Worm (Caenorhabditis elegans) whole organism, young adult: ENCODE results near the gene ckb-3.

Experiments used
- B0035.1 ChIP-seq: sonication (generic microtip); optimal IDR thresholded peaks from 2 replicates; lab custom pipeline; 2016; ENCODE audit warnings: missing genetic modification characterization, mild to moderate bottlenecking, missing compliant biosample characterization, missing genotype, missing genetic modification reagents
- B0261.1 ChIP-seq: sonication (generic microtip); optimal IDR thresholded peaks from 2 replicates; lab custom pipeline; 2016; ENCODE audit warnings: mild to moderate bottlenecking, missing genetic modification characterization, moderate library complexity, missing compliant biosample characterization
- B0336.3 ChIP-seq: fragments of 200-800 bp; sonication (Bioruptor generic); IDR thresholded peaks from 2 replicates; pipeline ENCODE4 v1.3.6; 2022; ENCODE audit warnings: missing genetic modification characterization, missing compliant biosample characterization
- D2030.7 ChIP-seq: fragments of 200-800 bp; sonication (Bioruptor generic); IDR thresholded peaks from 2 replicates; pipeline ENCODE4 v1.3.6; 2022; ENCODE audit warnings: missing genetic modification reagents, missing genetic modification characterization, missing compliant biosample characterization
- F23B12.7 ChIP-seq: sonication (generic microtip); optimal IDR thresholded peaks from 2 replicates; lab custom pipeline; 2017; ENCODE audit warnings: missing genetic modification characterization, mild to moderate bottlenecking, missing compliant biosample characterization, antibody characterized with exemption, moderate library complexity; ENCODE audit not compliant: insufficient read depth
- F57A8.1 ChIP-seq: fragments of 200-800 bp; sonication (Bioruptor generic); optimal IDR thresholded peaks from 2 replicates; lab custom pipeline; 2018; ENCODE audit warnings: mild to moderate bottlenecking, missing genetic modification characterization, moderate library complexity, missing compliant biosample characterization
- T07F8.4 ChIP-seq: sonication (generic microtip); optimal IDR thresholded peaks from 2 replicates; lab custom pipeline; 2016; ENCODE audit warnings: mild to moderate bottlenecking, missing genetic modification characterization, moderate library complexity, missing compliant biosample characterization
- Y56A3A.18 ChIP-seq: fragments of 200-800 bp; sonication (Bioruptor generic); IDR thresholded peaks from 2 replicates; pipeline ENCODE4 v1.3.6; 2022; ENCODE audit warnings: missing genetic modification reagents, missing genetic modification characterization, missing compliant biosample characterization
- Y95B8A.8 ChIP-seq: fragments of 200-800 bp; sonication (Bioruptor generic); IDR thresholded peaks from 2 replicates; pipeline ENCODE4 v1.3.6; 2022; ENCODE audit warnings: missing genetic modification reagents, missing genetic modification characterization, missing compliant biosample characterization
- ama-1 ChIP-seq, 3 experiments: fragments of 150-350 bp in 1 of 3; sonication (generic microtip) in 2 of 3; optimal IDR thresholded peaks; 2 replicates each; lab custom pipeline; 2014 to 2018; ENCODE audit warnings: missing biosample characterization in 2 of 3, missing genetic modification characterization in 2 of 3, missing genetic modification reagents in 2 of 3
- aptf-2 ChIP-seq: fragments of 200-800 bp; sonication (Bioruptor generic); conservative IDR thresholded peaks from 2 replicates; pipeline ENCODE4 v1.3.6; 2022; ENCODE audit warnings: missing genetic modification reagents, missing genetic modification characterization, missing compliant biosample characterization
- aptf-3 ChIP-seq: fragments of 200-800 bp; sonication (Bioruptor generic); IDR thresholded peaks from 2 replicates; pipeline ENCODE4 v1.3.6; 2022; ENCODE audit warnings: missing genetic modification characterization, missing compliant biosample characterization
- bed-1 ChIP-seq: fragments of 200-800 bp; sonication (Bioruptor generic); IDR thresholded peaks from 2 replicates; pipeline ENCODE4 v1.3.6; 2022; ENCODE audit warnings: missing genetic modification reagents, missing genetic modification characterization, missing compliant biosample characterization
- cebp-1 ChIP-seq, 2 experiments: fragments of 200-800 bp in 1 of 2; sonication (Bioruptor generic) in 1 of 2; sonication (generic microtip) in 1 of 2; IDR thresholded peaks in 1 of 2; optimal IDR thresholded peaks in 1 of 2; 2 replicates each; pipeline versions ENCODE4 v1.3.6 to Lab custom; 2017 to 2022; ENCODE audit warnings: missing compliant biosample characterization in 2 of 2, missing genetic modification characterization in 2 of 2, mild to moderate bottlenecking in 1 of 2, missing genetic modification reagents in 1 of 2, moderate library complexity in 1 of 2
- ceh-27 ChIP-seq: fragments of 200-800 bp; sonication (Bioruptor generic); optimal IDR thresholded peaks from 2 replicates; lab custom pipeline; 2018; ENCODE audit warnings: mild to moderate bottlenecking, missing genetic modification characterization, moderate library complexity, missing compliant biosample characterization
- ceh-40 ChIP-seq: fragments of 200-800 bp; sonication (Bioruptor generic); IDR thresholded peaks from 2 replicates; pipeline ENCODE4 v1.3.6; 2022; ENCODE audit warnings: missing genetic modification characterization, missing compliant biosample characterization
- ceh-79 ChIP-seq: sonication (generic microtip); optimal IDR thresholded peaks from 2 replicates; lab custom pipeline; 2017; ENCODE audit warnings: mild to moderate bottlenecking, missing genetic modification characterization, missing compliant biosample characterization
- chd-7 ChIP-seq: sonication (generic microtip); optimal IDR thresholded peaks from 2 replicates; lab custom pipeline; 2016; ENCODE audit warnings: mild to moderate bottlenecking, missing genetic modification characterization, moderate library complexity, missing compliant biosample characterization
- die-1 ChIP-seq: sonication (generic microtip); optimal IDR thresholded peaks from 2 replicates; lab custom pipeline; 2016; ENCODE audit warnings: missing genotype, mild to moderate bottlenecking, missing genetic modification characterization, missing compliant biosample characterization
- dpff-1 ChIP-seq: sonication (generic microtip); optimal IDR thresholded peaks from 2 replicates; lab custom pipeline; 2017; ENCODE audit warnings: mild to moderate bottlenecking, missing genetic modification characterization, missing compliant biosample characterization
- dpl-1 ChIP-seq: fragments of 150-350 bp; optimal IDR thresholded peaks from 2 replicates; lab custom pipeline; 2014; ENCODE audit warnings: missing biosample characterization, missing genetic modification reagents, missing genetic modification characterization
- egrh-3 ChIP-seq: fragments of 200-800 bp; sonication (Bioruptor generic); IDR thresholded peaks from 2 replicates; pipeline ENCODE4 v1.3.6; 2022; ENCODE audit warnings: missing genetic modification reagents, missing genetic modification characterization, missing compliant biosample characterization
- ekl-4 ChIP-seq: fragments of 200-800 bp; sonication (Bioruptor generic); IDR thresholded peaks from 2 replicates; pipeline ENCODE4 v1.3.6; 2022; ENCODE audit warnings: missing genetic modification reagents, missing genetic modification characterization, missing compliant biosample characterization
- fkh-3 ChIP-seq: sonication (generic microtip); optimal IDR thresholded peaks from 2 replicates; lab custom pipeline; 2016; ENCODE audit warnings: mild to moderate bottlenecking, missing genetic modification characterization, missing compliant biosample characterization
- him-1 ChIP-seq: sonication (generic microtip); optimal IDR thresholded peaks from 2 replicates; lab custom pipeline; 2016; ENCODE audit warnings: missing genotype, missing genetic modification reagents, missing genetic modification characterization, missing compliant biosample characterization
- lin-26 ChIP-seq: fragments of 200-800 bp; sonication (Bioruptor generic); IDR thresholded peaks from 2 replicates; pipeline ENCODE4 v1.3.6; 2022; ENCODE audit warnings: missing genetic modification reagents, missing genetic modification characterization, missing compliant biosample characterization
- lin-35 ChIP-seq, 3 experiments: fragments of 150-350 bp in 2 of 3; sonication (generic microtip) in 1 of 3; optimal IDR thresholded peaks; 2 replicates each; lab custom pipeline; 2014 to 2018; ENCODE audit warnings: missing biosample characterization in 3 of 3, missing genetic modification characterization in 3 of 3, missing genetic modification reagents in 3 of 3
- lsl-1 ChIP-seq: fragments of 200-800 bp; sonication (Bioruptor generic); optimal IDR thresholded peaks from 2 replicates; lab custom pipeline; 2018; ENCODE audit warnings: mild to moderate bottlenecking, missing genetic modification characterization, moderate library complexity, missing compliant biosample characterization
- lsy-27 ChIP-seq: sonication (generic microtip); optimal IDR thresholded peaks from 2 replicates; lab custom pipeline; 2017; ENCODE audit warnings: missing genetic modification characterization, mild to moderate bottlenecking, missing compliant biosample characterization, antibody characterized with exemption, missing genotype, borderline replicate concordance; ENCODE audit not compliant: insufficient read depth
- madf-10 ChIP-seq: sonication (generic microtip); optimal IDR thresholded peaks from 2 replicates; lab custom pipeline; 2016; ENCODE audit warnings: mild to moderate bottlenecking, missing genetic modification characterization, missing compliant biosample characterization
- mcd-1 ChIP-seq: fragments of 200-800 bp; sonication (Bioruptor generic); IDR thresholded peaks from 2 replicates; pipeline ENCODE4 v1.3.6; 2022; ENCODE audit warnings: missing genetic modification reagents, missing genetic modification characterization, missing compliant biosample characterization
- mes-4 ChIP-seq: sonication (generic microtip); optimal IDR thresholded peaks from 2 replicates; lab custom pipeline; 2016; ENCODE audit warnings: missing genotype, missing genetic modification characterization, missing compliant biosample characterization
- mxl-1 ChIP-seq: sonication (generic microtip); optimal IDR thresholded peaks from 2 replicates; lab custom pipeline; 2016; ENCODE audit warnings: missing genetic modification characterization, missing compliant biosample characterization
- nfya-1 ChIP-seq: sonication (generic microtip); optimal IDR thresholded peaks from 2 replicates; lab custom pipeline; 2017; ENCODE audit warnings: antibody characterized with exemption, missing compliant biosample characterization, missing genetic modification characterization, borderline replicate concordance; ENCODE audit not compliant: insufficient read depth
- nhr-120 ChIP-seq: fragments of 200-800 bp; sonication (Bioruptor generic); IDR thresholded peaks from 2 replicates; pipeline ENCODE4 v1.3.6; 2022; ENCODE audit warnings: missing genetic modification characterization, missing compliant biosample characterization
- nhr-90 ChIP-seq: sonication (generic microtip); optimal IDR thresholded peaks from 2 replicates; lab custom pipeline; 2016; ENCODE audit warnings: missing genotype, mild to moderate bottlenecking, missing genetic modification characterization, missing compliant biosample characterization
- pha-4 ChIP-seq: fragments of 150-350 bp; sonication (generic microtip); optimal IDR thresholded peaks from 2 replicates; lab custom pipeline; 2014; ENCODE audit warnings: missing biosample characterization, missing genetic modification reagents, missing genetic modification characterization
- rpc-1 ChIP-seq, 2 experiments: fragments of 150-350 bp in 1 of 2; sonication (generic microtip) in 1 of 2; optimal IDR thresholded peaks; 2 replicates each; lab custom pipeline; 2014 to 2018; ENCODE audit warnings: missing biosample characterization in 1 of 2, missing genetic modification characterization in 1 of 2, missing genetic modification reagents in 1 of 2, missing genotype in 1 of 2
- snpc-1.1 ChIP-seq: sonication (generic microtip); optimal IDR thresholded peaks from 2 replicates; lab custom pipeline; 2017; ENCODE audit warnings: missing genetic modification characterization, mild to moderate bottlenecking, missing compliant biosample characterization, antibody characterized with exemption, moderate library complexity, missing genotype, missing genetic modification reagents; ENCODE audit not compliant: insufficient read depth
- snpc-1.3 ChIP-seq: sonication (generic microtip); optimal IDR thresholded peaks from 2 replicates; lab custom pipeline; 2017; ENCODE audit warnings: missing genetic modification characterization, mild to moderate bottlenecking, missing compliant biosample characterization, antibody characterized with exemption, moderate library complexity, missing genotype, missing genetic modification reagents; ENCODE audit not compliant: insufficient read depth
- snpc-4 ChIP-seq, 5 experiments: fragments of 150-350 bp in 1 of 5; sonication (generic microtip) in 4 of 5; optimal IDR thresholded peaks; 2 replicates each; lab custom pipeline; 2014 to 2018; ENCODE audit warnings: missing genetic modification characterization in 5 of 5, missing biosample characterization in 3 of 5, antibody characterized with exemption in 2 of 5, mild to moderate bottlenecking in 2 of 5, missing compliant biosample characterization in 2 of 5, missing genotype in 2 of 5, moderate library complexity in 2 of 5, missing genetic modification reagents in 1 of 5
- unc-130 ChIP-seq: sonication (generic microtip); optimal IDR thresholded peaks from 2 replicates; lab custom pipeline; 2016; ENCODE audit warnings: missing genetic modification reagents, missing genetic modification characterization, missing compliant biosample characterization
- ztf-18 ChIP-seq: sonication (generic microtip); optimal IDR thresholded peaks from 2 replicates; lab custom pipeline; 2016; ENCODE audit warnings: missing genotype, mild to moderate bottlenecking, missing genetic modification characterization, missing compliant biosample characterization
- ztf-26 ChIP-seq: sonication (generic microtip); optimal IDR thresholded peaks from 2 replicates; lab custom pipeline; 2017; ENCODE audit warnings: missing genetic modification characterization, missing compliant biosample characterization
- ztf-28 ChIP-seq: fragments of 200-800 bp; sonication (Bioruptor generic); IDR thresholded peaks from 2 replicates; pipeline ENCODE4 v1.3.6; 2022; ENCODE audit warnings: missing genetic modification reagents, missing genetic modification characterization, missing compliant biosample characterization
- ztf-6 ChIP-seq: fragments of 200-800 bp; sonication (Bioruptor generic); IDR thresholded peaks from 2 replicates; pipeline ENCODE4 v1.3.6; 2022; ENCODE audit warnings: missing genetic modification reagents, missing genetic modification characterization, missing compliant biosample characterization

Gene ckb-3

ce11 chrIII:4362332-4362731, 8.4 kb upstream of the ckb-3 start:
- TF ChIP-seq lsy-27 (tag; lab: Kevin White, UChicago) (no peak), nfya-1 (tag; lab: Kevin White, UChicago) (no peak), pha-4 (no peak), lin-35 (GFP tag; optimal IDR thresholded peaks at IDR 0.05; lab: Kevin White, UChicago) (no peak), madf-10 (no peak), chd-7 (no peak), rpc-1 (optimal IDR thresholded peaks at IDR 0.05; lab: Kevin White, UChicago) (peak; percentile 65), rpc-1 (tag; optimal IDR thresholded peaks at IDR 0.05; lab: Kevin White, UChicago) (peak; percentile 80), snpc-4 (GFP tag; optimal IDR thresholded peaks at IDR 0.05; lab: Kevin White, UChicago) (no peak), snpc-4 (tag; optimal IDR thresholded peaks at IDR 0.05; lab: Kevin White, UChicago) (peak in 2 of 4 experiments; percentile 18 to 60), ceh-79 (tag; lab: Kevin White, UChicago) (no peak), nhr-120 (no peak), cebp-1 (GFP tag; IDR thresholded peaks at IDR 0.05; lab: Robert Waterston, UW) (no peak), cebp-1 (tag; optimal IDR thresholded peaks at IDR 0.05; lab: Kevin White, UChicago) (no peak), lsl-1 (GFP tag; lab: Kevin White, UChicago) (peak; percentile 52), dpl-1 (GFP tag; lab: Kevin White, UChicago) (no peak), ztf-6 (GFP tag; lab: Robert Waterston, UW) (0 out of 2 replicates have a peak, but pooled peaks have one; percentile 29), B0261.1 (tag; lab: Kevin White, UChicago) (peak; percentile 67), Y95B8A.8 (no peak), T07F8.4 (tag; lab: Kevin White, UChicago) (peak; percentile 8), ekl-4 (no peak), B0035.1 (tag; lab: Kevin White, UChicago) (no peak), bed-1 (no peak), mxl-1 (peak; percentile 45), F23B12.7 (tag; lab: Kevin White, UChicago) (no peak), fkh-3 (no peak), mes-4 (tag; lab: Kevin White, UChicago) (no peak), aptf-3 (GFP tag; lab: Robert Waterston, UW) (no peak), dpff-1 (tag; lab: Kevin White, UChicago) (no peak), F57A8.1 (GFP tag; lab: Kevin White, UChicago) (no peak), lin-26 (GFP tag; lab: Robert Waterston, UW) (peak; percentile 78), ama-1 (optimal IDR thresholded peaks at IDR 0.05; lab: Kevin White, UChicago) (no peak), ama-1 (GFP tag; optimal IDR thresholded peaks at IDR 0.05; lab: Kevin White, UChicago) (peak; percentile 12 to 49), mcd-1 (GFP tag; lab: Robert Waterston, UW) (peak; percentile 18; the same call in 1 of the 2 replicates), nhr-90 (tag; lab: Kevin White, UChicago) (peak; percentile 54), Y56A3A.18 (no peak), ceh-27 (GFP tag; lab: Kevin White, UChicago) (no peak), ztf-28 (GFP tag; lab: Robert Waterston, UW) (no peak), snpc-1.3 (no peak), egrh-3 (no peak), die-1 (tag; lab: Kevin White, UChicago) (peak; percentile 46), unc-130 (GFP tag; lab: Kevin White, UChicago) (peak; percentile 8), D2030.7 (GFP tag; lab: Robert Waterston, UW) (peak; percentile 62), ztf-18 (tag; lab: Kevin White, UChicago) (peak; percentile 22), ztf-26 (tag; lab: Kevin White, UChicago) (no peak), snpc-1.1 (tag; lab: Kevin White, UChicago) (no peak), aptf-2 (GFP tag; lab: Robert Waterston, UW) (no peak), ceh-40 (GFP tag; lab: Robert Waterston, UW) (no peak), B0336.3 (GFP tag; lab: Robert Waterston, UW) (no peak), him-1 (tag; lab: Kevin White, UChicago) (peak; percentile 73)
